Worm (Caenorhabditis elegans) whole organism, midembryonic: ENCODE results near the gene T16A9.3.

ENCODE experiments used
- tab-1 ChIP-seq: fragments of 200-800 bp; sonication (Bioruptor generic); IDR thresholded peaks from 2 replicates; pipeline ENCODE4 v1.3.6; 2022; ENCODE audit warnings: missing genetic modification characterization, missing compliant biosample characterization
- ztf-29 ChIP-seq: fragments of 200-800 bp; sonication (Bioruptor generic); IDR thresholded peaks from 2 replicates; pipeline ENCODE4 v1.3.6; 2022; ENCODE audit warnings: missing genetic modification reagents, missing genetic modification characterization, missing compliant biosample characterization

DNA sequence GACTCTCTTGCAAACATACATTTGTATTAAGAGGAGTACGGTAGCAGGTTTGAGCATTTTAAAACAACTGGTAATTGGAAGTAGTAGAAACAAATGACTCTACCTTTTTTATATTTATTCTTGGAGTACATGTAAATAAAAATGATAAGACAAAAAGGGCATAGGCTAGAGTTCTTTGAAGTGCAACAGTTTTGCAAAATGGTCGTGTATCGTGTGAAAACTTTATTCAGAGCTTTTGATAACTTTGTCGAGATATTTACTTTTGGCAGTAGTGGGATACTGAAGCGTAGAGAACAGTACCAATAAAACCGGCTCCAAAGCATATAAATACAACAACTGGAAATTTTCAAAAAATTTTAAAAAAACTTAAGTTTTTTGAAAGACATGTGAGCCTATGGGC is 38.7 kb upstream of the T16A9.3 start, which contains the start of gene cest-1.1:
- TF ChIP-seq tab-1 (GFP tag; lab: Robert Waterston, UW) (no peak), ztf-29 (GFP tag; lab: Robert Waterston, UW) (no peak)
